Fruit fly (Drosophila melanogaster) whole organism, embryonic: ENCODE measurements around the gene CG11672.

Experiments
- ATbp ChIP-seq: fragments of 200-800 bp; sonication (Bioruptor generic); optimal IDR thresholded peaks from 2 replicates; lab custom pipeline; 2017; ENCODE audit warnings: missing biosample characterization, mild to moderate bottlenecking, missing genetic modification characterization, missing genetic modification reagents
- CG11085 ChIP-seq: fragments of 200-800 bp; sonication (Bioruptor generic); IDR thresholded peaks from 2 replicates; pipeline ENCODE4 v1.3.6; 2022; ENCODE audit warnings: missing biosample characterization, missing genetic modification characterization
- CG11247 ChIP-seq: fragments of 200-800 bp; sonication (Bioruptor generic); IDR thresholded peaks from 2 replicates; pipeline ENCODE4 v1.3.6; 2022; ENCODE audit warnings: missing biosample characterization, missing genetic modification characterization
- CG11695 ChIP-seq: fragments of 200-800 bp; sonication (Bioruptor generic); IDR thresholded peaks from 3 replicates; pipeline ENCODE4 v1.3.6; 2022; ENCODE audit warnings: missing biosample characterization, missing genetic modification characterization
- CG13424 ChIP-seq: fragments of 200-800 bp; sonication (Bioruptor generic); optimal IDR thresholded peaks from 2 replicates; lab custom pipeline; 2019; ENCODE audit warnings: missing biosample characterization, mild to moderate bottlenecking, missing genetic modification characterization, moderate library complexity
- CG1602 ChIP-seq: fragments of 200-800 bp; sonication (Bioruptor generic); optimal IDR thresholded peaks from 3 replicates; lab custom pipeline; 2016; ENCODE audit warnings: missing biosample characterization, missing genetic modification characterization
- CG16863 ChIP-seq: fragments of 200-800 bp; sonication (Bioruptor generic); optimal IDR thresholded peaks from 3 replicates; lab custom pipeline; 2016; ENCODE audit warnings: missing biosample characterization, missing genetic modification characterization
- CG17385 ChIP-seq: fragments of 200-800 bp; sonication (Bioruptor generic); optimal IDR thresholded peaks from 3 replicates; lab custom pipeline; 2018; ENCODE audit warnings: missing biosample characterization, mild to moderate bottlenecking, missing genetic modification characterization
- CG18619 ChIP-seq: fragments of 200-800 bp; sonication (Bioruptor generic); optimal IDR thresholded peaks from 3 replicates; lab custom pipeline; 2017; ENCODE audit warnings: missing biosample characterization, mild to moderate bottlenecking, missing genetic modification characterization
- CG31365 ChIP-seq: fragments of 200-800 bp; sonication (Bioruptor generic); optimal IDR thresholded peaks from 2 replicates; lab custom pipeline; 2018; ENCODE audit warnings: missing biosample characterization, mild to moderate bottlenecking, missing genetic modification characterization
- CG32532 ChIP-seq: fragments of 200-800 bp; sonication (Bioruptor generic); IDR thresholded peaks from 2 replicates; pipeline ENCODE4 v1.3.6; 2022; ENCODE audit warnings: missing biosample characterization, missing genetic modification characterization
- CG3407 ChIP-seq: fragments of 200-800 bp; sonication (Bioruptor generic); optimal IDR thresholded peaks from 2 replicates; lab custom pipeline; 2018; ENCODE audit warnings: missing biosample characterization, mild to moderate bottlenecking, missing genetic modification characterization
- CG3995 ChIP-seq: fragments of 200-800 bp; sonication (Bioruptor generic); optimal IDR thresholded peaks from 3 replicates; lab custom pipeline; 2016; ENCODE audit warnings: missing biosample characterization, missing genetic modification characterization
- CG4707 ChIP-seq: fragments of 200-800 bp; sonication (Bioruptor generic); optimal IDR thresholded peaks from 2 replicates; lab custom pipeline; 2018; ENCODE audit warnings: missing biosample characterization, mild to moderate bottlenecking, missing genetic modification characterization, moderate library complexity
- CG6175 ChIP-seq: fragments of 200-800 bp; sonication (Bioruptor generic); IDR thresholded peaks from 3 replicates; pipeline ENCODE4 v1.3.6; 2022; ENCODE audit warnings: missing biosample characterization, missing genetic modification characterization
- CG6254 ChIP-seq: fragments of 200-800 bp; sonication (Bioruptor generic); optimal IDR thresholded peaks from 3 replicates; lab custom pipeline; 2017; ENCODE audit warnings: mild to moderate bottlenecking, missing biosample characterization, missing genetic modification reagents, missing genetic modification characterization
- CG6854 ChIP-seq: fragments of 200-800 bp; sonication (Bioruptor generic); optimal IDR thresholded peaks from 3 replicates; lab custom pipeline; 2017; ENCODE audit warnings: missing biosample characterization, mild to moderate bottlenecking, missing genetic modification characterization
- CG9797 ChIP-seq: fragments of 200-800 bp; sonication (Bioruptor generic); optimal IDR thresholded peaks from 3 replicates; lab custom pipeline; 2018; ENCODE audit warnings: missing biosample characterization, mild to moderate bottlenecking, missing genetic modification characterization
- Camta ChIP-seq: fragments of 200-800 bp; sonication (Bioruptor generic); optimal IDR thresholded peaks from 2 replicates; lab custom pipeline; 2016; ENCODE audit warnings: missing biosample characterization, missing genetic modification characterization
- CrebB ChIP-seq: fragments of 200-800 bp; sonication (Bioruptor generic); optimal IDR thresholded peaks from 3 replicates; lab custom pipeline; 2018; ENCODE audit warnings: missing biosample characterization, mild to moderate bottlenecking, missing genetic modification characterization
- Dbx ChIP-seq: fragments of 200-800 bp; sonication (Bioruptor generic); IDR thresholded peaks from 3 replicates; pipeline ENCODE4 v1.3.6; 2022; ENCODE audit warnings: missing biosample characterization, missing genetic modification characterization
- Dip2 ChIP-seq: fragments of 200-800 bp; sonication (Bioruptor generic); IDR thresholded peaks from 2 replicates; pipeline ENCODE4 v1.3.6; 2022; ENCODE audit warnings: missing biosample characterization, missing genetic modification characterization
- E2f1 ChIP-seq: fragments of 200-800 bp; sonication (Bioruptor generic); IDR thresholded peaks from 2 replicates; pipeline ENCODE4 v1.3.6; 2022; ENCODE audit warnings: missing biosample characterization, missing genetic modification characterization
- HLHmδ ChIP-seq: fragments of 200-800 bp; sonication (Bioruptor generic); optimal IDR thresholded peaks from 2 replicates; lab custom pipeline; 2018; ENCODE audit warnings: missing biosample characterization, mild to moderate bottlenecking, missing genetic modification characterization, moderate library complexity
- Hsf ChIP-seq: fragments of 200-800 bp; sonication (Bioruptor generic); optimal IDR thresholded peaks from 3 replicates; lab custom pipeline; 2016; ENCODE audit warnings: missing biosample characterization, missing genetic modification characterization
- MESR4 ChIP-seq: fragments of 200-800 bp; sonication (Bioruptor generic); optimal IDR thresholded peaks from 2 replicates; lab custom pipeline; 2018; ENCODE audit warnings: missing biosample characterization, mild to moderate bottlenecking, missing genetic modification characterization, moderate library complexity
- Mrtf ChIP-seq: fragments of 200-800 bp; sonication (Bioruptor generic); IDR thresholded peaks from 3 replicates; pipeline ENCODE4 v1.3.6; 2022; ENCODE audit warnings: missing biosample characterization, missing genetic modification characterization
- Oaz ChIP-seq: fragments of 200-800 bp; sonication (Bioruptor generic); IDR thresholded peaks from 2 replicates; pipeline ENCODE4 v1.3.6; 2022; ENCODE audit warnings: missing biosample characterization, missing genetic modification characterization
- Sry-δ ChIP-seq: fragments of 200-800 bp; sonication (Bioruptor generic); optimal IDR thresholded peaks from 2 replicates; lab custom pipeline; 2016; ENCODE audit warnings: missing biosample characterization, missing genetic modification characterization
- Ssrp ChIP-seq: fragments of 200-800 bp; sonication (Bioruptor generic); optimal IDR thresholded peaks from 2 replicates; lab custom pipeline; 2018; ENCODE audit warnings: missing biosample characterization, mild to moderate bottlenecking, missing genetic modification characterization, moderate library complexity
- Xrp1 ChIP-seq: fragments of 200-800 bp; sonication (Bioruptor generic); IDR thresholded peaks from 2 replicates; pipeline ENCODE4 v1.3.6; 2022; ENCODE audit warnings: missing biosample characterization, missing genetic modification characterization
- YL-1 ChIP-seq: fragments of 200-800 bp; sonication (Bioruptor generic); optimal IDR thresholded peaks from 3 replicates; lab custom pipeline; 2017; ENCODE audit warnings: missing biosample characterization, mild to moderate bottlenecking, missing genetic modification characterization
- ab ChIP-seq: fragments of 200-800 bp; sonication (Bioruptor generic); optimal IDR thresholded peaks from 2 replicates; lab custom pipeline; 2016; ENCODE audit warnings: missing biosample characterization, missing genetic modification characterization
- ac ChIP-seq: fragments of 200-800 bp; sonication (Bioruptor generic); optimal IDR thresholded peaks from 3 replicates; lab custom pipeline; 2017; ENCODE audit warnings: missing biosample characterization, mild to moderate bottlenecking, missing genetic modification characterization
- amos ChIP-seq: fragments of 200-800 bp; sonication (Bioruptor generic); IDR thresholded peaks from 2 replicates; pipeline ENCODE4 v1.3.6; 2022; ENCODE audit warnings: missing biosample characterization, missing genetic modification characterization; ENCODE audit not compliant: partially characterized antibody
- bigmax ChIP-seq: fragments of 200-800 bp; sonication (Bioruptor generic); optimal IDR thresholded peaks from 2 replicates; lab custom pipeline; 2018; ENCODE audit warnings: missing biosample characterization, mild to moderate bottlenecking, missing genetic modification characterization
- bowl ChIP-seq: fragments of 200-800 bp; sonication (Bioruptor generic); IDR thresholded peaks from 2 replicates; pipeline ENCODE4 v1.3.6; 2022; ENCODE audit warnings: missing biosample characterization, missing genetic modification characterization
- esg ChIP-seq: fragments of 200-800 bp; sonication (Bioruptor generic); conservative IDR thresholded peaks from 2 replicates; pipeline ENCODE4 v1.3.6; 2022; ENCODE audit warnings: missing biosample characterization, missing genetic modification characterization
- gcm2 ChIP-seq: fragments of 200-800 bp; sonication (Bioruptor generic); optimal IDR thresholded peaks from 2 replicates; lab custom pipeline; 2016; ENCODE audit warnings: missing biosample characterization, missing genetic modification characterization
- gro ChIP-seq: fragments of 200-800 bp; sonication (Bioruptor generic); optimal IDR thresholded peaks from 2 replicates; lab custom pipeline; 2016; ENCODE audit warnings: missing biosample characterization, missing genetic modification characterization
- gsb-n ChIP-seq: fragments of 200-800 bp; sonication (Bioruptor generic); optimal IDR thresholded peaks from 3 replicates; lab custom pipeline; 2018; ENCODE audit warnings: missing biosample characterization, mild to moderate bottlenecking, missing genetic modification characterization
- hkb ChIP-seq, 2 experiments: fragments of 200-800 bp in 1 of 2; fragments of >200 bp in 1 of 2; sonication (Bioruptor generic) in 1 of 2; IDR thresholded peaks in 1 of 2; optimal IDR thresholded peaks in 1 of 2; 2 replicates each; pipeline versions ENCODE4 v1.3.6 to Lab custom; 2017 to 2022; ENCODE audit warnings: missing biosample characterization in 1 of 2, missing genetic modification characterization in 1 of 2
- insv ChIP-seq, 2 experiments: fragments of 200-800 bp; sonication (Bioruptor generic); optimal IDR thresholded peaks; 3 replicates each; lab custom pipeline; 2016 to 2018; ENCODE audit warnings: missing biosample characterization in 2 of 2, missing genetic modification characterization in 2 of 2
- jing ChIP-seq: fragments of 200-800 bp; sonication (Bioruptor generic); optimal IDR thresholded peaks from 2 replicates; lab custom pipeline; 2018; ENCODE audit warnings: missing biosample characterization, mild to moderate bottlenecking, missing genetic modification characterization
- lilli ChIP-seq: fragments of 200-800 bp; sonication (Bioruptor generic); optimal IDR thresholded peaks from 3 replicates; lab custom pipeline; 2016; ENCODE audit warnings: missing biosample characterization, missing genetic modification characterization
- mirr ChIP-seq: fragments of 200-800 bp; sonication (Bioruptor generic); optimal IDR thresholded peaks from 3 replicates; lab custom pipeline; 2018; ENCODE audit warnings: missing biosample characterization, mild to moderate bottlenecking, missing genetic modification characterization
- nerfin-2 ChIP-seq: fragments of 200-800 bp; sonication (Bioruptor generic); IDR thresholded peaks from 2 replicates; pipeline ENCODE4 v1.3.6; 2022; ENCODE audit warnings: missing biosample characterization, missing genetic modification characterization; ENCODE audit not compliant: partially characterized antibody
- nom ChIP-seq: fragments of 200-800 bp; sonication (Bioruptor generic); optimal IDR thresholded peaks from 2 replicates; lab custom pipeline; 2017; ENCODE audit warnings: missing biosample characterization, missing genetic modification characterization, mild to moderate bottlenecking, moderate library complexity, missing genetic modification reagents
- pho ChIP-seq: fragments of 200-800 bp; sonication (Bioruptor generic); optimal IDR thresholded peaks from 2 replicates; lab custom pipeline; 2016; ENCODE audit warnings: missing biosample characterization, missing genetic modification characterization
- trem ChIP-seq: fragments of 200-800 bp; optimal IDR thresholded peaks from 3 replicates; lab custom pipeline; 2019; ENCODE audit warnings: missing biosample characterization, mild to moderate bottlenecking, missing genetic modification characterization, moderate library complexity
- vfl ChIP-seq: fragments of 200-800 bp; sonication (Bioruptor generic); optimal IDR thresholded peaks from 2 replicates; lab custom pipeline; 2016; ENCODE audit warnings: missing biosample characterization, missing genetic modification characterization

Gene CG11672

dm6 chr3R:8305110-8305509, 14.7 kb upstream of the CG11672 start, which contains the start of gene Sgt1 (continued):
- TF ChIP-seq CG6854 (GFP tag; lab: Kevin White, UChicago), result no peak
- no peak for TF ChIP-seq ATbp (GFP tag; lab: Kevin White, UChicago)
- no peak for TF ChIP-seq CG31365 (tag; lab: Kevin White, UChicago)
- TF ChIP-seq nerfin-2 (GFP tag; lab: Robert Waterston, UW), result peak; percentile 89
- peak in 1 of 2 experiments; percentile 64 for TF ChIP-seq insv (GFP tag; optimal IDR thresholded peaks at IDR 0.05; lab: Kevin White, UChicago)
- no peak for TF ChIP-seq CG1602 (GFP tag; lab: Kevin White, UChicago)
- TF ChIP-seq YL-1, result peak; percentile 87
- no peak for TF ChIP-seq jing (GFP tag; lab: Kevin White, UChicago)
- TF ChIP-seq lilli, result peak; percentile 72
- no peak for TF ChIP-seq mirr (GFP tag; lab: Kevin White, UChicago)
- no peak for TF ChIP-seq HLHmδ
- TF ChIP-seq amos (GFP tag; lab: Robert Waterston, UW), result peak; percentile 85
- TF ChIP-seq esg (GFP tag; lab: Robert Waterston, UW), result no peak
- peak; percentile 72 for TF ChIP-seq vfl (GFP tag; lab: Kevin White, UChicago)
- TF ChIP-seq Hsf (GFP tag; lab: Kevin White, UChicago), result peak; percentile 60
- no peak for TF ChIP-seq CG6254 (GFP tag; lab: Kevin White, UChicago)
- TF ChIP-seq MESR4 (GFP tag; lab: Kevin White, UChicago), result peak; percentile 94
- TF ChIP-seq Mrtf (GFP tag; lab: Robert Waterston, UW), result no peak
- TF ChIP-seq gsb-n (tag; lab: Kevin White, UChicago), result no peak
- TF ChIP-seq Camta (GFP tag; lab: Kevin White, UChicago), result no peak
- peak; percentile 35; the same call in 1 of the 2 replicates for TF ChIP-seq CG11247 (GFP tag; lab: Robert Waterston, UW)
- TF ChIP-seq CG9797, result peak; percentile 57
- TF ChIP-seq Xrp1 (GFP tag; lab: Robert Waterston, UW), result no peak
- TF ChIP-seq ab (GFP tag; lab: Kevin White, UChicago), result peak; percentile 10
- peak; percentile 66 for TF ChIP-seq pho (GFP tag; lab: Kevin White, UChicago)
- 0 out of 2 replicates have a peak, but pooled peaks have one; percentile 4 for TF ChIP-seq CG32532 (GFP tag; lab: Robert Waterston, UW)
- no peak for TF ChIP-seq ac (GFP tag; lab: Kevin White, UChicago)
- TF ChIP-seq CG3407, result no peak
- TF ChIP-seq gro (GFP tag; lab: Kevin White, UChicago), result peak; percentile 79
- no peak for TF ChIP-seq Dip2
- TF ChIP-seq CG11085 (GFP tag; lab: Robert Waterston, UW), result no peak
- TF ChIP-seq CG6175 (GFP tag; lab: Robert Waterston, UW), result no peak
- TF ChIP-seq CG18619 (GFP tag; lab: Kevin White, UChicago), result peak; percentile 22
- TF ChIP-seq bigmax (GFP tag; lab: Kevin White, UChicago), result peak; percentile 50
- TF ChIP-seq trem (tag; lab: Kevin White, UChicago), result peak; percentile 93
- TF ChIP-seq bowl, result no peak
- TF ChIP-seq CG17385 (GFP tag; lab: Kevin White, UChicago), result no peak
- peak; percentile 48 for TF ChIP-seq CG16863 (GFP tag; lab: Kevin White, UChicago)
- TF ChIP-seq CG3995 (GFP tag; lab: Kevin White, UChicago), result peak; percentile 43
- no peak for TF ChIP-seq E2f1 (GFP tag; lab: Robert Waterston, UW)
- peak; percentile 4 for TF ChIP-seq CG13424
- no peak for TF ChIP-seq Ssrp
- TF ChIP-seq nom, result no peak
- no peak for TF ChIP-seq hkb (optimal IDR thresholded peaks at IDR 0.05; lab: Kevin White, UChicago)
- TF ChIP-seq hkb (GFP tag; IDR thresholded peaks at IDR 0.05; lab: Robert Waterston, UW), result no peak
- no peak for TF ChIP-seq gcm2 (GFP tag; lab: Kevin White, UChicago)
- 0 out of 3 replicates have a peak, but pooled peaks have one; percentile 29 for TF ChIP-seq Dbx (GFP tag; lab: Robert Waterston, UW)
- peak; percentile 41 for TF ChIP-seq CrebB
- TF ChIP-seq Oaz (GFP tag; lab: Robert Waterston, UW), result no peak
- no peak for TF ChIP-seq CG4707 (GFP tag; lab: Kevin White, UChicago)
- TF ChIP-seq CG11695, result no peak
- peak; percentile 83 for TF ChIP-seq Sry-δ (GFP tag; lab: Kevin White, UChicago)
